Worm (Caenorhabditis elegans) whole organism, young adult: ENCODE measurements around the gene pmp-5.
"Not testable (repeated sequence)": the region's sequence is repeated elsewhere in the genome, so short reads cannot be mapped to it uniquely, and the experiment has no call there.

Experiments
- B0336.3 ChIP-seq: fragments of 200-800 bp; sonication (Bioruptor generic); IDR thresholded peaks from 2 replicates; pipeline ENCODE4 v1.3.6; 2022; ENCODE audit warnings: missing genetic modification characterization, missing compliant biosample characterization
- ama-1 ChIP-seq, 3 experiments: fragments of 150-350 bp in 1 of 3; sonication (generic microtip) in 2 of 3; optimal IDR thresholded peaks; 2 replicates each; lab custom pipeline; 2014 to 2018; ENCODE audit warnings: missing biosample characterization in 2 of 3, missing genetic modification characterization in 2 of 3, missing genetic modification reagents in 2 of 3
- attf-6 ChIP-seq: fragments of 200-800 bp; sonication (Bioruptor generic); IDR thresholded peaks from 2 replicates; pipeline ENCODE4 v1.3.6; 2022; ENCODE audit warnings: missing genetic modification reagents, missing genetic modification characterization, missing compliant biosample characterization
- efl-1 ChIP-seq: fragments of 150-350 bp; optimal IDR thresholded peaks from 2 replicates; lab custom pipeline; 2014; ENCODE audit warnings: missing biosample characterization, missing genetic modification reagents, missing genetic modification characterization
- ets-4 ChIP-seq: fragments of 200-800 bp; sonication (Bioruptor generic); optimal IDR thresholded peaks from 2 replicates; lab custom pipeline; 2018; ENCODE audit warnings: mild to moderate bottlenecking, missing genetic modification characterization, missing compliant biosample characterization
- gei-17 ChIP-seq: fragments of 200-800 bp; sonication (Bioruptor generic); optimal IDR thresholded peaks from 2 replicates; lab custom pipeline; 2018; ENCODE audit warnings: mild to moderate bottlenecking, missing genetic modification characterization, missing compliant biosample characterization
- mcd-1 ChIP-seq: fragments of 200-800 bp; sonication (Bioruptor generic); IDR thresholded peaks from 2 replicates; pipeline ENCODE4 v1.3.6; 2022; ENCODE audit warnings: missing genetic modification reagents, missing genetic modification characterization, missing compliant biosample characterization
- snpc-1.1 ChIP-seq: sonication (generic microtip); optimal IDR thresholded peaks from 2 replicates; lab custom pipeline; 2017; ENCODE audit warnings: missing genetic modification characterization, mild to moderate bottlenecking, missing compliant biosample characterization, antibody characterized with exemption, moderate library complexity, missing genotype, missing genetic modification reagents; ENCODE audit not compliant: insufficient read depth

ce11 chrV:6714858-6715257, 49.2 kb upstream of the pmp-5 start:
- TF ChIP-seq attf-6; ama-1 (optimal IDR thresholded peaks at IDR 0.05; lab: Kevin White, UChicago); ama-1 (GFP tag; optimal IDR thresholded peaks at IDR 0.05; lab: Kevin White, UChicago); ets-4 (GFP tag; lab: Kevin White, UChicago); snpc-1.1 (tag; lab: Kevin White, UChicago); gei-17; B0336.3; mcd-1 (GFP tag; lab: Robert Waterston, UW); efl-1: not testable (repeated sequence)
